Fruit fly (Drosophila melanogaster) Kc167 (cell line): Measurements from ENCODE around the gene CG9471.

Source experiments
- Myc ChIP-seq: fragments of >200 bp; optimal IDR thresholded peaks from 2 replicates; lab custom pipeline; 2017; ENCODE audit warnings: missing external identifiers
- h ChIP-seq: fragments of >200 bp; optimal IDR thresholded peaks from 3 replicates; lab custom pipeline; 2018; ENCODE audit warnings: missing external identifiers
- psq ChIP-seq: fragments of >200 bp; optimal IDR thresholded peaks from 2 replicates; lab custom pipeline; 2017; ENCODE audit warnings: missing external identifiers
- ttk ChIP-seq: sonication (Bioruptor generic); optimal IDR thresholded peaks from 2 replicates; lab custom pipeline; 2017; ENCODE audit warnings: missing external identifiers

- TF ChIP-seq psq (lab: Kevin White, UChicago) (no peak), ttk (lab: Kevin White, UChicago) (no peak), h (lab: Kevin White, UChicago) (no peak), Myc (lab: Kevin White, UChicago) (no peak)
Observed at dm6 chr3R:9747900-9748663, 23.3 kb downstream of the CG9471 start.
